Worm (Caenorhabditis elegans) whole organism, dauer: ENCODE measurements around the gene F42A6.2.
"Not testable (repeated sequence)": the region's sequence is repeated elsewhere in the genome, so short reads cannot be mapped to it uniquely, and the experiment has no call there.

ENCODE experiments used
- unc-62 ChIP-seq: sonication (generic microtip); optimal IDR thresholded peaks from 2 replicates; lab custom pipeline; 2017; ENCODE audit warnings: missing biosample characterization, missing genetic modification reagents, missing genetic modification characterization

F42A6.2 gene

DNA sequence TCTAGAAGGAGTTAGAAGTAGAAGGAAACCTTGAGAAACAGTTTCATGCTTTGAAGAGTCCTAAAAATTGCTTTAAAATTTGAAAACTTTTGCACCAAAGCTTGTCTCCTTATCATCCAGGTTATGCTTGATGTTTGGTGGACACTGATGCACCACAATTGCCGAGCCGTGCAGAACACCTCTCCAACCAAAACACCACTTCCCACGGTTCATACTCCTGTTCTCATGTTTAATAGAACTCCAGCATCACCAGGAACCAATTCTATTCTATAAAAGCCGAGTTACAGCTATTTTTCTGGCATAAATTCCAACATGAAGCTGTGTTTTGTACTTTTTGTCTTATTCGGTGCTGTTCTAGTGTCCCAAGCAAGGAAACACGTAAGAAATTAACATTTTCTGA lies at the start of gene F42A6.2:
F42A6.2 (plus strand) TSS at position 301 of the 400 bp plus-strand sequence.
- TF ChIP-seq unc-62 (GFP tag; lab: Kevin White, UChicago) = no peak

DNA sequence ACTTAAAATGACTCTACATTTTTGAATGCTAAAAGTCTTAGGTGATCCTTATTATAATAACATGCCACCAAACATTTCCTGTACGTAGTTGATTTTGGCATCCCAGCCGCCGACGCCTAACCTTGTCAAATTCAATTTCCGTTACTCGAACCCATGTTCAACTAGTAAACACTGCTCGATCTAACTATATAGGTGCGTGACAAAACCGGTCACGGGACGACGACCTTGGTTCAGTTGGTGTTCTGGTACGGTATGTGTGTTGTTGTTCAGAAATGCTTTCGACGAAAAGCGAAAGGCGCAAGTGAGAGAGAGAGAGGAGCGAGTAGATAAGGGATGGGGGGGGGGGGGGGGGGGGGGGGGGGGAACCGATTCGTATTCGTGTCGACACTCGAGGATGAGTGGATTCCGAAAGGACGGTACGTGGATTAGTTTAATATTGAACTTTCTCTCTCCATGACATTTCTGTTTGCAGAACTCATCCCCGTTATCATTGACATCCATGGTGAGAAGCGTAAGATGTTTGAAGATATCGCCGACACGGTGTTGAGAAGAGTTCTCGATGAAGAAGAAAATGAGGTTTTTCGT lies 49.2 kb upstream of the F42A6.2 start, which contains the start of gene W08E12.8:
W08E12.8 (plus strand) TSS at position 395 of the 585 bp plus-strand sequence.
- no peak for TF ChIP-seq unc-62 (GFP tag; lab: Kevin White, UChicago)

DNA sequence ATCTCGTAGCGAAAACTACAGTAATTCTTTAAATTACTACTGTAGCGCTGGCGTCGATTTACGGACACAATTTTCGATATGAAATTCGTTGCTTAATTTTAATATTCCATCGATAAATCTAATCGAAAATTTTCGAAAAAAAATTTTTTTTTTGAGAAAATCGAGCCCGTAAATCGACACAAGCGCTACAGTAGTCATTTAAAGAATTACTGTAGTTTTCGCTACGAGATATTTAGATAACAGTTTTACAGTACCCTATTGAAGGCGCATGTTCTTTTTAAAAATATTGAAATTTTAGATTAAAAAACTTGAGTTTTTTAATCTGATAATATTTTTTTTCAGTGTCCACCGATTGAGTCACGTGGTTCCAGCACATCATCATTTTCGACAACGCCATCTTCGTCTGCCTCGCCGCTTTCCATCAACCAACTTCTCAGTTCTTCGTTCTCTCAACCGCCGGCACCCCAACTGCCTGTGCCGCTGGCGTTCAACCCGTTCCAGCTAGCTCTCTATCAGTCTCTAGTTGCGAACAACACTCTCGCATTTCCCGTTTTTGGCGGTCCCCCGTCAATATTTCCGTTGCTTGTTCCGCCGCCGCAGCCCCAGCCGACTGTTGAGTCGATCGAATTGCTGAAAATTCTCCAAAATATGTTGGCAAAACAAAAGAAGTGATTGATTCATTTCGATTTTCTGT lies 47.3 kb upstream of the F42A6.2 start:
- TF ChIP-seq unc-62 (GFP tag; lab: Kevin White, UChicago) = no peak

DNA sequence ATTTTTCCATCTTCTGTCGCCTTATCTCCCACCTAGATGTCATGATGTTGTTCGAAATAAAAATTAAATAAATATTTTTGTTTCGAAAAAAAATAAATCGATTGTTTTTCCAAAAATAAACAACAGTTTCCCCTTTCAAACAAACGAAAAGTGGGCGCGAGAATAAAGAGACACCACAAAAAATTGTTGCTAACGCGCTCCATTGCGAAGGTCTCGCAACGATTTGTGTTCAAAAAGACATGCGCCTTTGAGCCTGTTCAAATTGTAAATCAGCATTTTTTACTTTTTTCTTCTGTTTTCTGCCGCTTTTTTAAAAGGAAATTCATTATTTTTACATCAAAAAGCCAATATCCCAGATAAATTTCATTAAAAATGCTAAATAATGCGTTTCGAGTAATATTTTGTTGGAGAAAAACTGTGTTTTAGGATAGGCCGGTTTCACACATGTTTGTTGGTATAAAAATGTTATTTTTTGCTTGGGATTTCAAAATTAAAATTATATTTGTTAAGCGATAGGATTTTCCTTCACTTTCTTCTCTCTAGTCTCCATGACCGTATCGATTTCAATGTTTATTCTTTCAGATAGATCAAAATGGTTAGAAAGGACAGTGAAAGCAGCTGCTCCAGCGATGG lies 46.6 kb upstream of the F42A6.2 start, which contains the start of gene W08E12.7:
W08E12.7 (plus strand) TSS at position 583 of the 633 bp plus-strand sequence.
- TF ChIP-seq unc-62 (GFP tag; lab: Kevin White, UChicago) = no peak

DNA sequence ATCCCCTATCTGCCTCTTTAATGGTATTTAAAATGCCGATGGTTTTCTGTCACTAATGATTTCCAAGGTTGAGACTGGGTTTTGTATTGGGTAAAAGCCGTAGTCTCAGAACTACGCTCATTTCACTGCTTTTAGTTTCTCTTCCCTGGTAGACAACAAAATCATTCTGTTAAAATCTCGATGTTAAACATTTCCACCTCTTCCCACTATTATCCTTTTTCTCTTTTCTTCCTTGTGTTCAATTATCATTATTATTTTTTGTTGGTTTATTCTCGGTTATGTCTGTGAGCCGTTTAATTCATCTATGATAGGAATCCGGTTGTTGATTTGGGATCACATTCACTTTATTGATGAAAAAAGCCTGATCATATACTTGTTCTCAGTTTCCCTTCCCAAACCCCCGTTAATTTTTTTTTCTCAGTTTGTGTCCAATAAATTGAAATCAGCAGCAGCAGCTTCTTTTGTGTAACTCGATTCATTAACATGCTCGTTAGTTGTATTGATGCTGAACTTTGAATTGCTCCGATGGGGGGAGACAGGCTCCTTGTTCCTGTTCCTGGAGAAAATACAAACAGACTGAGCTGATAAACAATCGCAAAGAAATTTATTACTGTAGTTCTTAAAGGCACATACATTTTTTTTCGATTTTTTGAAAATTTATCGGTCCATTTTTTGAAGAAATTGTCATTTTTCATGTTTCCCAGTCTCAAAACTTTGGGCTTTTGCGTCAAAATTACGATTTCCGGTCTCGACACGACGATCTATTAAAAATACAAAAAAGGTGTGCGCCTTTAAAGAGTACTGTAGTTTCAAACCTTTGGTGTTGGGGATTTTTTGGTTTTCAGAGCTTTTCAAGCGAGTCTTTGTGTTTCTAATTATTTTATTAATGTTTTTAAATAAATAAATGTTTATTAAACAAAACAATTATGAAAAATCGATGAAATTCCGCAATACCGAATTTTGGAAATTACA lies 44.4 kb upstream of the F42A6.2 start:
- no peak for TF ChIP-seq unc-62 (GFP tag; lab: Kevin White, UChicago)

DNA sequence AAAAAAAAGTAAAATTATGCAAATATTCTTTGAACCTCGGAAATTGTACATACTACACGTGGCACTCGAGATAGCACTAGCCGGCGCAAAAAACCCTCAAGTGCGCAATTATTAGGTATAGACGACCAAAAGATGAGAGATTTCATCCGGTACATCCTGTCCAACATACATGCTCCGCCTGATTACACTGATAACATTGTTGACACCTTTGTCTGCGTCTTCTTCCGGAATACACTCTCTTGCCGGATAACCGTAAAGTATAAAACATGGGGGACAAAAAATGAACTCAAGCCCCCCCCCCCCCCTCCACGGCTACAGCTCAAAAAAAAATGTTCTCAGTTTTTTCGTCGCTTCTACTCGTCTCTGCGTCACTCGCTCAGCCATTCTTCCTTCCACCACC lies 43.0 kb upstream of the F42A6.2 start, which contains the start of gene W08E12.6:
W08E12.6 (plus strand) TSS at position 301 of the 400 bp plus-strand sequence.
- TF ChIP-seq unc-62 (GFP tag; lab: Kevin White, UChicago) = no peak

DNA sequence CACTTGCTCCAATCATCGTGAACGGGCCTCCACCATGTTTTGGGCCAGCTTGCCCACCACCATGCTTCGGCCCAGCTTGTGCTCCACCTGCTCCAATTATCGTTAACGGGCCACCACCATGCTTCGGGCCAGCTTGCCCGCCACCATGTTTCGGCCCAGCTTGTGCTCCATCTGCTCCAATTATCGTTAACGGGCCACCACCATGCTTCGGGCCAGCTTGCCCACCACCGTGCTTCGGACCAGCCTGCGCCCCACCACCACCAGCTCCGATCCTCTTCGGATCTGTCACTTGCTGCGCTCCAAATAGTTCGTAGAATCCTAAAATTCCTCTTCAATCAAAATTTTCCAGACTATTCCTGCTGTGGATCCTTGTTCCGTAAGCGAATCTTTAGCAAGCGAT lies 42.0 kb upstream of the F42A6.2 start:
- no peak for TF ChIP-seq unc-62 (GFP tag; lab: Kevin White, UChicago)

DNA sequence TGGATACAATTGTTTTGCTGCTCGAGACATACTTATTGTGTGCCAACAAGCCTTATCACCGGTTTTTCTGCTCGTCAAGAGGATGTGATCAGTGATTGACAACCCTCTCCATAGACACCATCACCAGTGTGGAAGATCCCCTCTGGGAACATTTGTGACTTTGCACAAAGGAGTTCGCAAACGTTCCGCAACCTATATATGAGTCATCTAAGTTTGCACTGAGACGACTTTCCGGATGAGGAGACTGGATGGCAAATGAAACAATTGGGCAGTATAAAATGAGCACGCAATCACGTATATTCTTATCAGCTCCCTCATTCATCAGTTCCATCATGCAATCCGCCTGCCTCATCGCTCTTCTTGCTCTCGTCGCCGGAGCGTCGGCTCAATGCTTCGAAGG lies 40.8 kb upstream of the F42A6.2 start, which contains the start of gene W08E12.5:
W08E12.5 (plus strand) TSS at position 301 of the 400 bp plus-strand sequence.
- no peak for TF ChIP-seq unc-62 (GFP tag; lab: Kevin White, UChicago)

DNA sequence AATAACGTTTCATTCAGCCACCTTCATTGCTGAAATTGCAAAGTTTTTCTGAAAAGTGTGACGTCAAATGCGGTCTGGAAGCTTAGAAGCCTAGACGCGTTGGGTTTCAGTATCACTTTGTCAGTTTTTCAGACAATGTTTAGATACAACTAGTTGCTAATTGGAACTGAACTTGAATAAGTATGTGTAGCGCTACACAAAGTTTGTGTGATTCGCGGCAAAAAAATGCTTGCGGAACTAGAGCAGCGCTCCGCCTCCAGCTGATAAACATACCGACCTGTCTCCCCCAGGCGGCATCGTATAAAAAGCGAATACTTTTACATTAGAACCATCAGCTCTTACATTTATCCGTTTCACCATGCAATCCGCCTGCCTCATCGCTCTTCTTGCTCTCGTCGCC lies 39.2 kb upstream of the F42A6.2 start, which contains the start of gene W08E12.4:
W08E12.4 (plus strand) TSS at position 301 of the 400 bp plus-strand sequence.
- not testable (repeated sequence) for TF ChIP-seq unc-62 (GFP tag; lab: Kevin White, UChicago)

DNA sequence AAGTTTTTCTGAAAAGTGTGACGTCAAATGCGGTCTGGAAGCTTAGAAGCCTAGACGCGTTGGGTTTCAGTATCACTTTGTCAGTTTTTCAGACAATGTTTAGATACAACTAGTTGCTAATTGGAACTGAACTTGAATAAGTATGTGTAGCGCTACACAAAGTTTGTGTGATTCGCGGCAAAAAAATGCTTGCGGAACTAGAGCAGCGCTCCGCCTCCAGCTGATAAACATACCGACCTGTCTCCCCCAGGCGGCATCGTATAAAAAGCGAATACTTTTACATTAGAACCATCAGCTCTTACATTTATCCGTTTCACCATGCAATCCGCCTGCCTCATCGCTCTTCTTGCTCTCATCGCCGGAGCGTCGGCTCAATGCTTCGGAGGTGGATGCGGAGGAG lies 37.6 kb upstream of the F42A6.2 start, which contains the start of gene idpp-12:
idpp-12 (plus strand) TSS at position 301 of the 400 bp plus-strand sequence.
- not testable (repeated sequence) for TF ChIP-seq unc-62 (GFP tag; lab: Kevin White, UChicago)

DNA sequence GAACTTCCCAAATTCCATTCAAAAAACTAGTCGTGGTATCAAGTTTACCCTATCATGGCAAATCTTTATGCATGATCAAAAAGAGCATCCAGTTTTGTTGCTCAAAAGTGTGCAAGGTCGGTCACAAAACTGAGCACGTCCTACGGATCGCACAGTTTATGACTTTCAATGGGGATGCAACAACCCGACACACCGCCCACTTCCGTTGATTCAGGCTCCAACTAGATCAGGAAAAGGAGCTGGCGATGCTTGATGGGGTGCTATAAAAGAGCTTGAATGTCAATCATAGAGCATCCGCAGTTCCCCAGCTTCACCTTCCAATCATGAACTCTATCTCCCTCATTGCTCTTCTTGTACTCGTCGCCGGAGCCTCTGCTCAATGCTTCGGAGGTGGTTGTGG lies 35.7 kb upstream of the F42A6.2 start, which contains the start of gene W08E12.2:
W08E12.2 (plus strand) TSS at position 301 of the 400 bp plus-strand sequence.
- TF ChIP-seq unc-62 (GFP tag; lab: Kevin White, UChicago) = no peak

DNA sequence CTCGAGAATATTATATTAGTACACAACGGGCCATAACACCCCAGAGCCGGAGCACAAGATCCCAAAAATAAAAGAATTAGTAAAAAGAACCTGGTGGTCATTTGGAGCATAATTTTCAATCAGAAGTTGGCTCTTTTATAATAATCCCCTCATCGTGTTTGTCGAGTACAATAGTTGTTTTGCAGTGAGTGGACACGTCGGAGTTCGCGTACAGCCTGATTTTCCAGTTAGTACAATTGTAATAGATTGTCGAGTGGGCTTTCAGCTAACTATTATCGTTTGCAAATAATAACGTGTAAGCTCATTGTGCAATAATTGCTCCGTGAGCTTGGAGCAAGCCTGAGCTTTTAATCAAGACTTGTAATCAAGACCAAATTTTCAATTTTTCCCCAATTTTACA lies 33.8 kb upstream of the F42A6.2 start, which contains the start of gene W08E12.9:
W08E12.9 (minus strand) TSS at position 101 of the 400 bp plus-strand sequence.
- no peak for TF ChIP-seq unc-62 (GFP tag; lab: Kevin White, UChicago)

DNA sequence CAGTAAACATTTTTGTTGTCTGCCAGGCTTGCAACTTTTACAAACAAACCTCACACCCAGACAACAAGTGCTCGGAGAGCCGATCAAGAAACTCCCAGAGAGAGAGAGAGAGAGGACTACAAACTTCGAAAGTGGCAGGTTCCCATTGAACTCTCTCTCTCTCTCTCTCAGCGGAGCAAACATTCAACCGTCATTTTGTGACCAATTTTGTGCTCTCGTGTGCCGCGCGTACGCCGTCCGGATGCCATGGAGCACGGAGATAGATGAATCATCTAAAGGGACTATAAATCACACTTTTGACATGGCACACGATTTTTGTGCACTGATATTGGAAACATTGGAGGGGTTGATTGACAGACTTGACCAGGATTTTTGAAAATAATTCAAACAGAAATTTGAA lies 32.4 kb upstream of the F42A6.2 start:
- TF ChIP-seq unc-62 (GFP tag; lab: Kevin White, UChicago) = no peak

DNA sequence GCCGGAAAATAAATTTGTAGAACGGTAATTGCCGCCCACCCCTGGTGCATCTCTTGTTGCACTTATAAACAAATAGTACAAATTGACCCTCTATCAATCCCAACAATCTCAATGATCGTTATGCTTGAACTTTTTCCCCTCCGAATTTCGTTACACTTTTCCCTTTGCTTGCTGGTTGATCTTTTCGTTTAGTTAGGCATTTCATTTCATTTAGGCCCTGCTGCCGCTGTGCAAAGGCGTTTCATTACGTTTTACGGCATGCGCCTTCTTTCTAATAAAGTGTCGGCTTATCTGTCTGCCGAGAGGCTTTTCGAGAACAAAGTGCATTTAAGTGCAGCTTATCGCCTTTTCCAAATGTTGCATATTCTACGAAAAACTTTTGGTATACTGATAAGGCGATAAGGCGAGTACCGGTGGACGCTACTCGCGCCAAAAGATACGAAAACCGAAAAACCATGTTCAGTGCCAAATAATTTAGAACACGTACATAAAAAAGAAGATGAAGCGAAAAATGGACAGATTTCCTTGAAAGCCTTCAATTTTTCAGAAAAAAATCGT lies 30.5 kb upstream of the F42A6.2 start:
- no peak for TF ChIP-seq unc-62 (GFP tag; lab: Kevin White, UChicago)
